Worm (Caenorhabditis elegans) whole organism, L4 larva: ENCODE measurements around the gene ZC412.5.

ENCODE experiments used
- D1046.2 ChIP-seq: fragments of 200-800 bp; sonication (Bioruptor generic); IDR thresholded peaks from 2 replicates; pipeline ENCODE4 v1.3.6; 2022; ENCODE audit warnings: missing genetic modification characterization, missing compliant biosample characterization
- F37D6.2 ChIP-seq: sonication (generic microtip); optimal IDR thresholded peaks from 2 replicates; lab custom pipeline; 2016; ENCODE audit warnings: mild to moderate bottlenecking, missing genetic modification characterization, missing compliant biosample characterization
- R02D3.7 ChIP-seq: fragments of 150-350 bp; sonication (generic microtip); optimal IDR thresholded peaks from 3 replicates; lab custom pipeline; 2014; ENCODE audit warnings: missing biosample characterization, missing genetic modification characterization
- T26A8.4 ChIP-seq: fragments of 200-800 bp; sonication (Bioruptor generic); IDR thresholded peaks from 2 replicates; pipeline ENCODE4 v1.3.6; 2022; ENCODE audit warnings: missing genetic modification characterization, missing compliant biosample characterization
- Y5F2A.4 ChIP-seq: fragments of 200-800 bp; sonication (Bioruptor generic); optimal IDR thresholded peaks from 2 replicates; lab custom pipeline; 2018; ENCODE audit warnings: mild to moderate bottlenecking, missing genetic modification characterization, missing compliant biosample characterization
- aha-1 ChIP-seq: fragments of 150-350 bp; peaks from one replicate; lab custom pipeline; 2014; ENCODE audit warnings: missing biosample characterization, missing genetic modification characterization
- arid-1 ChIP-seq: fragments of 200-800 bp; sonication (Bioruptor generic); conservative IDR thresholded peaks from 2 replicates; pipeline ENCODE4 v1.3.6; 2022; ENCODE audit warnings: missing genetic modification reagents, missing genetic modification characterization, missing compliant biosample characterization
- attf-4 ChIP-seq: sonication (generic microtip); optimal IDR thresholded peaks from 3 replicates; lab custom pipeline; 2017; ENCODE audit warnings: missing biosample characterization, missing genetic modification characterization
- ceh-28 ChIP-seq: fragments of 150-350 bp; optimal IDR thresholded peaks from 2 replicates; lab custom pipeline; 2014; ENCODE audit warnings: missing biosample characterization, missing genetic modification reagents, missing genetic modification characterization
- ceh-32 ChIP-seq: sonication (generic microtip); optimal IDR thresholded peaks from 2 replicates; lab custom pipeline; 2016; ENCODE audit warnings: mild to moderate bottlenecking, missing genetic modification characterization, missing compliant biosample characterization; ENCODE audit not compliant: poor library complexity
- ceh-62 ChIP-seq: sonication (generic microtip); optimal IDR thresholded peaks from 2 replicates; lab custom pipeline; 2017; ENCODE audit warnings: missing biosample characterization, missing genetic modification characterization
- ctbp-1 ChIP-seq: fragments of 200-800 bp; sonication (Bioruptor generic); IDR thresholded peaks from 2 replicates; pipeline ENCODE4 v1.3.6; 2022; ENCODE audit warnings: missing genetic modification reagents, missing genetic modification characterization, missing compliant biosample characterization
- daf-19 ChIP-seq: fragments of 200-800 bp; sonication (Bioruptor generic); conservative IDR thresholded peaks from 2 replicates; pipeline ENCODE4 v1.3.6; 2022; ENCODE audit warnings: missing genetic modification characterization, missing compliant biosample characterization
- dmd-8 ChIP-seq: fragments of 200-800 bp; sonication (Bioruptor generic); IDR thresholded peaks from 2 replicates; pipeline ENCODE4 v1.3.6; 2022; ENCODE audit warnings: missing genetic modification characterization, missing compliant biosample characterization
- duxl-1 ChIP-seq: sonication (generic microtip); optimal IDR thresholded peaks from 2 replicates; lab custom pipeline; 2016; ENCODE audit warnings: mild to moderate bottlenecking, missing genetic modification characterization, moderate library complexity, missing compliant biosample characterization; ENCODE audit not compliant: poor library complexity
- dve-1 ChIP-seq: sonication (generic microtip); optimal IDR thresholded peaks from 2 replicates; lab custom pipeline; 2017; ENCODE audit warnings: antibody characterized with exemption, mild to moderate bottlenecking, missing genetic modification characterization, missing compliant biosample characterization; ENCODE audit not compliant: insufficient read depth
- fkh-10 ChIP-seq: fragments of 150-350 bp; optimal IDR thresholded peaks from 2 replicates; lab custom pipeline; 2014; ENCODE audit warnings: missing biosample characterization, missing genetic modification reagents, missing genetic modification characterization
- gei-8 ChIP-seq: fragments of 200-800 bp; sonication (Bioruptor generic); optimal IDR thresholded peaks from 2 replicates; lab custom pipeline; 2018; ENCODE audit warnings: mild to moderate bottlenecking, missing genetic modification characterization, missing compliant biosample characterization
- hlh-11 ChIP-seq: fragments of 200-800 bp; sonication (Bioruptor generic); optimal IDR thresholded peaks from 2 replicates; lab custom pipeline; 2018; ENCODE audit warnings: mild to moderate bottlenecking, missing genetic modification characterization, missing compliant biosample characterization
- hlh-30 ChIP-seq: sonication (generic microtip); optimal IDR thresholded peaks from 2 replicates; lab custom pipeline; 2017; ENCODE audit warnings: antibody characterized with exemption, mild to moderate bottlenecking, missing genetic modification characterization, missing compliant biosample characterization; ENCODE audit not compliant: insufficient read depth
- lim-7 ChIP-seq: fragments of 200-800 bp; sonication (Bioruptor generic); IDR thresholded peaks from 2 replicates; pipeline ENCODE4 v1.3.6; 2022; ENCODE audit warnings: missing genetic modification characterization, missing compliant biosample characterization
- lin-1 ChIP-seq: fragments of 200-800 bp; sonication (Bioruptor generic); IDR thresholded peaks from 2 replicates; pipeline ENCODE4 v1.3.6; 2022; ENCODE audit warnings: missing genetic modification reagents, missing genetic modification characterization, missing compliant biosample characterization
- lin-39 ChIP-seq: fragments of 150-350 bp; optimal IDR thresholded peaks from 2 replicates; lab custom pipeline; 2014; ENCODE audit warnings: missing biosample characterization, missing genetic modification reagents, missing genetic modification characterization
- lsy-2 ChIP-seq, 2 experiments: fragments of 150-350 bp in 1 of 2; sonication (generic microtip) in 1 of 2; optimal IDR thresholded peaks; 2 replicates each; lab custom pipeline; 2014 to 2017; ENCODE audit warnings: missing biosample characterization in 2 of 2, missing genetic modification characterization in 2 of 2
- mdl-1 ChIP-seq, 2 experiments: fragments of 150-350 bp in 1 of 2; sonication (generic microtip) in 1 of 2; optimal IDR thresholded peaks; 2 replicates each; lab custom pipeline; 2014 to 2017; ENCODE audit warnings: missing biosample characterization in 2 of 2, missing genetic modification characterization in 2 of 2
- mes-2 ChIP-seq: sonication (generic microtip); optimal IDR thresholded peaks from 2 replicates; lab custom pipeline; 2016; ENCODE audit warnings: missing genotype, mild to moderate bottlenecking, missing genetic modification characterization, missing compliant biosample characterization; ENCODE audit not compliant: poor library complexity, severe bottlenecking
- nhr-28 ChIP-seq: fragments of 150-350 bp; optimal IDR thresholded peaks from 2 replicates; lab custom pipeline; 2014; ENCODE audit warnings: missing biosample characterization, missing genetic modification characterization
- nhr-42 ChIP-seq: fragments of 200-800 bp; sonication (Bioruptor generic); IDR thresholded peaks from 2 replicates; pipeline ENCODE4 v1.3.6; 2022; ENCODE audit warnings: missing genetic modification characterization, missing compliant biosample characterization
- nhr-48 ChIP-seq: sonication (generic microtip); optimal IDR thresholded peaks from 2 replicates; lab custom pipeline; 2016; ENCODE audit warnings: mild to moderate bottlenecking, missing genetic modification characterization, missing compliant biosample characterization
- nhr-76 ChIP-seq: fragments of 150-350 bp; optimal IDR thresholded peaks from 2 replicates; lab custom pipeline; 2014; ENCODE audit warnings: missing biosample characterization, missing genetic modification characterization
- nhr-77 ChIP-seq: fragments of 150-350 bp; optimal IDR thresholded peaks from 2 replicates; lab custom pipeline; 2014; ENCODE audit warnings: missing biosample characterization, missing genetic modification characterization
- pha-4 ChIP-seq, 2 experiments: fragments of 150-350 bp in 1 of 2; fragments of 200-800 bp in 1 of 2; sonication (Bioruptor generic) in 1 of 2; IDR thresholded peaks in 1 of 2; optimal IDR thresholded peaks in 1 of 2; 2 replicates each; pipeline versions ENCODE4 v1.3.6 to Lab custom; 2014 to 2022; ENCODE audit warnings: missing genetic modification characterization in 2 of 2, missing genetic modification reagents in 2 of 2, missing biosample characterization in 1 of 2, missing compliant biosample characterization in 1 of 2
- rbr-2 ChIP-seq: sonication (generic microtip); optimal IDR thresholded peaks from 2 replicates; lab custom pipeline; 2016; ENCODE audit warnings: missing genotype, missing genetic modification characterization, missing compliant biosample characterization
- set-16 ChIP-seq: fragments of 200-800 bp; sonication (Bioruptor generic); IDR thresholded peaks from 2 replicates; pipeline ENCODE4 v1.3.6; 2022; ENCODE audit warnings: missing genetic modification reagents, missing genetic modification characterization, missing compliant biosample characterization
- unc-39 ChIP-seq: sonication (generic microtip); optimal IDR thresholded peaks from 2 replicates; lab custom pipeline; 2017; ENCODE audit warnings: missing biosample characterization, missing genetic modification characterization
- unc-62 ChIP-seq, 3 experiments: fragments of 150-350 bp in 1 of 3; sonication (generic microtip); optimal IDR thresholded peaks in 2 of 3; peaks in 1 of 3; 1 replicate in 1 of 3; 2 replicates in 2 of 3; lab custom pipeline; 2014 to 2017; ENCODE audit warnings: missing biosample characterization in 3 of 3, missing genetic modification characterization in 3 of 3, missing genetic modification reagents in 3 of 3, missing genotype in 1 of 3
- vab-7 ChIP-seq: fragments of 200-800 bp; sonication (Bioruptor generic); IDR thresholded peaks from 2 replicates; pipeline ENCODE4 v1.3.6; 2022; ENCODE audit warnings: missing genetic modification reagents, missing genetic modification characterization, missing compliant biosample characterization
- zag-1 ChIP-seq: fragments of 150-350 bp; optimal IDR thresholded peaks from 2 replicates; lab custom pipeline; 2014; ENCODE audit warnings: missing biosample characterization, missing genetic modification characterization
- zfp-2 ChIP-seq: sonication (generic microtip); optimal IDR thresholded peaks from 2 replicates; lab custom pipeline; 2016; ENCODE audit warnings: mild to moderate bottlenecking, missing genetic modification characterization, missing compliant biosample characterization
- zip-2 ChIP-seq: fragments of 150-350 bp; optimal IDR thresholded peaks from 2 replicates; lab custom pipeline; 2014; ENCODE audit warnings: missing biosample characterization, missing genetic modification characterization

Gene ZC412.5

ce11 chrV:14841660-14842059 is 33.6 kb downstream of the ZC412.5 start:
- TF ChIP-seq unc-62 (GFP tag; optimal IDR thresholded peaks at IDR 0.05 in 1 of 2; lab: Kevin White, UChicago) (peak in 1 of 2 experiments; percentile 94), unc-62 (tag; optimal IDR thresholded peaks at IDR 0.05; lab: Kevin White, UChicago) (no peak), lin-39 (tag; lab: Kevin White, UChicago) (no peak)

ce11 chrV:14838130-14838529 is 37.1 kb downstream of the ZC412.5 start:
- TF ChIP-seq nhr-77 (tag; lab: Kevin White, UChicago) (no peak), aha-1 (tag; lab: Kevin White, UChicago) (peak; percentile 69), ceh-28 (no peak), unc-62 (GFP tag; optimal IDR thresholded peaks at IDR 0.05 in 1 of 2; lab: Kevin White, UChicago) (peak in 1 of 2 experiments; percentile 80), unc-62 (tag; optimal IDR thresholded peaks at IDR 0.05; lab: Kevin White, UChicago) (no peak), nhr-48 (tag; lab: Kevin White, UChicago) (no peak), gei-8 (GFP tag; lab: Kevin White, UChicago) (no peak)

ce11 chrV:14835075-14835991 is 39.9 kb downstream of the ZC412.5 start:
- TF ChIP-seq unc-62 (GFP tag; optimal IDR thresholded peaks at IDR 0.05 in 1 of 2; lab: Kevin White, UChicago) = peak in 1 of 2 experiments; percentile 72
- no peak for TF ChIP-seq unc-62 (tag; optimal IDR thresholded peaks at IDR 0.05; lab: Kevin White, UChicago)
- no peak for TF ChIP-seq Y5F2A.4 (GFP tag; lab: Kevin White, UChicago)

DNA sequence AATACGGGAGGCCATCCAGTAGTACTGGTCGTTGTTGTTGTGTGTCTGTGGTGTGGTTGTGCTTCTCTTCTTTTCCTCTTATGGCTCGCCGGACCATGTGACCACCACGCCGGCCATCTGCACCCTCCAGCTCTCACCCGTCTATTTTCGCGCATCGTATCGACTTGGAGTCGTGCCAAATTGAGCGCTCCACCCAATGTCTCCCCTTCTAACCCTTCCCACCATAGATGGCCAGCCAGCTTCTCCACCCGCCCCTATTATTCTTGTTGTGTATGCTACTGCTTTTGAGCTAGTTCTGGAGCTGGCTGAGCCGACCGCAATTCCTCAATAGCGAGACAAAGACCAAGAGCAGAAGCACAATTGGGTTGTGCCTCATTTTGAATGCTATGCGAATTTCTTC is 42.1 kb downstream of the ZC412.5 start:
- TF ChIP-seq rbr-2 (tag; lab: Kevin White, UChicago) = peak; percentile 17
- TF ChIP-seq fkh-10 (GFP tag; lab: Kevin White, UChicago) = peak; percentile 6
- TF ChIP-seq unc-62 (GFP tag; optimal IDR thresholded peaks at IDR 0.05 in 1 of 2; lab: Kevin White, UChicago) = no peak
- TF ChIP-seq unc-62 (tag; optimal IDR thresholded peaks at IDR 0.05; lab: Kevin White, UChicago) = no peak
- no peak for TF ChIP-seq nhr-76 (tag; lab: Kevin White, UChicago)
- TF ChIP-seq arid-1 = peak; percentile 56; the same call in 1 of the 2 replicates
- TF ChIP-seq attf-4 (tag; lab: Kevin White, UChicago) = no peak
- TF ChIP-seq set-16 = peak; percentile 68
- no peak for TF ChIP-seq nhr-42 (GFP tag; lab: Robert Waterston, UW)
- 0 out of 2 replicates have a peak, but pooled peaks have one; percentile 7 for TF ChIP-seq T26A8.4 (GFP tag; lab: Robert Waterston, UW)
- TF ChIP-seq hlh-11 = peak; percentile 20
- TF ChIP-seq dmd-8 (GFP tag; lab: Robert Waterston, UW) = no peak
- TF ChIP-seq pha-4 (GFP tag; IDR thresholded peaks at IDR 0.05; lab: Robert Waterston, UW) = no peak
- no peak for TF ChIP-seq pha-4 (tag; optimal IDR thresholded peaks at IDR 0.05; lab: Kevin White, UChicago)
- no peak for TF ChIP-seq zip-2 (tag; lab: Kevin White, UChicago)
- no peak for TF ChIP-seq F37D6.2
- peak in 1 of 2 experiments; percentile 77 for TF ChIP-seq mdl-1 (tag; optimal IDR thresholded peaks at IDR 0.05; lab: Kevin White, UChicago)
- no peak for TF ChIP-seq unc-39 (tag; lab: Kevin White, UChicago)
- TF ChIP-seq aha-1 (tag; lab: Kevin White, UChicago) = peak; percentile 98
- TF ChIP-seq ceh-62 (tag; lab: Kevin White, UChicago) = no peak
- TF ChIP-seq nhr-77 (tag; lab: Kevin White, UChicago) = no peak
- no peak for TF ChIP-seq nhr-48 (tag; lab: Kevin White, UChicago)
- no peak for TF ChIP-seq ceh-32 (tag; lab: Kevin White, UChicago)
- 0 out of 2 replicates have a peak, but pooled peaks have one; percentile 43 for TF ChIP-seq D1046.2 (GFP tag; lab: Robert Waterston, UW)
- no peak for TF ChIP-seq daf-19 (GFP tag; lab: Robert Waterston, UW)
- no peak for TF ChIP-seq mes-2 (tag; lab: Kevin White, UChicago)
- peak in 1 of 2 experiments; percentile 0 for TF ChIP-seq lsy-2 (tag; optimal IDR thresholded peaks at IDR 0.05; lab: Kevin White, UChicago)
- no peak for TF ChIP-seq duxl-1 (tag; lab: Kevin White, UChicago)
- TF ChIP-seq zfp-2 (tag; lab: Kevin White, UChicago) = no peak
- no peak for TF ChIP-seq R02D3.7 (tag; lab: Kevin White, UChicago)
- TF ChIP-seq zag-1 (tag; lab: Kevin White, UChicago) = no peak
- TF ChIP-seq ctbp-1 (GFP tag; lab: Robert Waterston, UW) = peak; percentile 54; the same call in 1 of the 2 replicates
- no peak for TF ChIP-seq nhr-28 (tag; lab: Kevin White, UChicago)
- TF ChIP-seq vab-7 = 0 out of 2 replicates have a peak, but pooled peaks have one; percentile 24
- 0 out of 2 replicates have a peak, but pooled peaks have one; percentile 4 for TF ChIP-seq lim-7 (GFP tag; lab: Robert Waterston, UW)
- TF ChIP-seq dve-1 (tag; lab: Kevin White, UChicago) = no peak
- peak; percentile 73 for TF ChIP-seq hlh-30 (tag; lab: Kevin White, UChicago)
- no peak for TF ChIP-seq lin-1
